Fruit fly (Drosophila melanogaster) whole organism, embryonic: ENCODE data around the gene CG3008.
A peak's percentile ranks its signal among the peaks of the same experiment; 100 is the strongest.

Experiments used
- Atf3 ChIP-seq: fragments of 200-800 bp; sonication (Bioruptor generic); optimal IDR thresholded peaks from 3 replicates; lab custom pipeline; 2016; ENCODE audit warnings: missing biosample characterization, missing genetic modification characterization
- C15 ChIP-seq: fragments of 200-800 bp; sonication (Bioruptor generic); IDR thresholded peaks from 3 replicates; pipeline ENCODE4 v1.3.6; 2022; ENCODE audit warnings: missing biosample characterization, missing genetic modification characterization
- CG10209 ChIP-seq: fragments of 200-800 bp; sonication (Bioruptor generic); optimal IDR thresholded peaks from 3 replicates; lab custom pipeline; 2017; ENCODE audit warnings: missing biosample characterization, mild to moderate bottlenecking, missing genetic modification characterization, missing genetic modification reagents
- CG12071 ChIP-seq: fragments of 200-800 bp; sonication (Bioruptor generic); optimal IDR thresholded peaks from 3 replicates; lab custom pipeline; 2018; ENCODE audit warnings: missing biosample characterization, mild to moderate bottlenecking, missing genetic modification characterization
- CG13287 ChIP-seq: fragments of 200-800 bp; sonication (Bioruptor generic); IDR thresholded peaks from 2 replicates; pipeline ENCODE4 v1.3.6; 2022; ENCODE audit warnings: missing biosample characterization, missing genetic modification characterization; ENCODE audit not compliant: partially characterized antibody
- CG14965 ChIP-seq: fragments of 200-800 bp; sonication (Bioruptor generic); optimal IDR thresholded peaks from 2 replicates; lab custom pipeline; 2016; ENCODE audit warnings: missing biosample characterization, missing genetic modification characterization, borderline replicate concordance
- CG15601 ChIP-seq: fragments of 200-800 bp; sonication (Bioruptor generic); optimal IDR thresholded peaks from 3 replicates; lab custom pipeline; 2019; ENCODE audit warnings: missing biosample characterization, mild to moderate bottlenecking, missing genetic modification characterization, moderate library complexity
- CG16863 ChIP-seq: fragments of 200-800 bp; sonication (Bioruptor generic); optimal IDR thresholded peaks from 3 replicates; lab custom pipeline; 2016; ENCODE audit warnings: missing biosample characterization, missing genetic modification characterization
- CG17186 ChIP-seq: fragments of 200-800 bp; sonication (Bioruptor generic); optimal IDR thresholded peaks from 3 replicates; lab custom pipeline; 2017; ENCODE audit warnings: missing biosample characterization, missing genetic modification reagents, missing genetic modification characterization
- CG17802 ChIP-seq: fragments of 200-800 bp; sonication (Bioruptor generic); optimal IDR thresholded peaks from 2 replicates; lab custom pipeline; 2018; ENCODE audit warnings: missing biosample characterization, mild to moderate bottlenecking, missing genetic modification characterization, moderate library complexity
- CG17829 ChIP-seq: fragments of 200-800 bp; optimal IDR thresholded peaks from 2 replicates; lab custom pipeline; 2019; ENCODE audit warnings: missing biosample characterization, mild to moderate bottlenecking, missing genetic modification characterization, moderate library complexity
- CG2129 ChIP-seq: fragments of 200-800 bp; sonication (Bioruptor generic); IDR thresholded peaks from 2 replicates; pipeline ENCODE4 v1.3.6; 2022; ENCODE audit warnings: missing biosample characterization, missing genetic modification characterization; ENCODE audit not compliant: partially characterized antibody
- CG33557 ChIP-seq: fragments of 200-800 bp; sonication (Bioruptor generic); optimal IDR thresholded peaks from 2 replicates; lab custom pipeline; 2019; ENCODE audit warnings: missing biosample characterization, mild to moderate bottlenecking, missing genetic modification characterization, moderate library complexity
- CG3407 ChIP-seq: fragments of 200-800 bp; sonication (Bioruptor generic); optimal IDR thresholded peaks from 2 replicates; lab custom pipeline; 2018; ENCODE audit warnings: missing biosample characterization, mild to moderate bottlenecking, missing genetic modification characterization
- CG3995 ChIP-seq: fragments of 200-800 bp; sonication (Bioruptor generic); optimal IDR thresholded peaks from 3 replicates; lab custom pipeline; 2016; ENCODE audit warnings: missing biosample characterization, missing genetic modification characterization
- CG42726 ChIP-seq: fragments of 200-800 bp; sonication (Bioruptor generic); IDR thresholded peaks from 2 replicates; pipeline ENCODE4 v1.3.6; 2022; ENCODE audit warnings: missing biosample characterization, missing genetic modification characterization; ENCODE audit not compliant: partially characterized antibody
- CG4360 ChIP-seq: fragments of 200-800 bp; sonication (Bioruptor generic); IDR thresholded peaks from 2 replicates; pipeline ENCODE4 v1.3.6; 2022; ENCODE audit warnings: missing biosample characterization, missing genetic modification characterization
- CG4854 ChIP-seq: fragments of 200-800 bp; sonication (Bioruptor generic); optimal IDR thresholded peaks from 2 replicates; lab custom pipeline; 2016; ENCODE audit warnings: missing biosample characterization, missing genetic modification characterization, inconsistent platforms
- CG6272 ChIP-seq: fragments of 200-800 bp; sonication (Bioruptor generic); IDR thresholded peaks from 2 replicates; pipeline ENCODE4 v1.3.6; 2022; ENCODE audit warnings: missing biosample characterization, missing genetic modification characterization
- CG8359 ChIP-seq: fragments of 200-800 bp; sonication (Bioruptor generic); optimal IDR thresholded peaks from 2 replicates; lab custom pipeline; 2017; ENCODE audit warnings: missing biosample characterization, mild to moderate bottlenecking, missing genetic modification characterization, borderline replicate concordance
- CG8765 ChIP-seq: fragments of 200-800 bp; sonication (Bioruptor generic); IDR thresholded peaks from 2 replicates; pipeline ENCODE4 v1.3.6; 2022; ENCODE audit warnings: missing biosample characterization, missing genetic modification characterization
- CG9609 ChIP-seq: fragments of 200-800 bp; sonication (Bioruptor generic); optimal IDR thresholded peaks from 3 replicates; lab custom pipeline; 2016; ENCODE audit warnings: missing biosample characterization, missing genetic modification characterization
- D ChIP-seq, 2 experiments: fragments of 200-800 bp in 1 of 2; fragments of >200 bp in 1 of 2; sonication (Bioruptor generic) in 1 of 2; optimal IDR thresholded peaks; 2 replicates in 1 of 2; 3 replicates in 1 of 2; lab custom pipeline; 2017; ENCODE audit warnings: mild to moderate bottlenecking in 1 of 2, missing biosample characterization in 1 of 2, missing genetic modification characterization in 1 of 2, missing genetic modification reagents in 1 of 2
- Ets65A ChIP-seq: fragments of 200-800 bp; sonication (Bioruptor generic); peaks from one replicate; lab custom pipeline; 2016; ENCODE audit warnings: missing biosample characterization, missing genetic modification characterization
- HLHmδ ChIP-seq: fragments of 200-800 bp; sonication (Bioruptor generic); optimal IDR thresholded peaks from 2 replicates; lab custom pipeline; 2018; ENCODE audit warnings: missing biosample characterization, mild to moderate bottlenecking, missing genetic modification characterization, moderate library complexity
- Hr78 ChIP-seq, 2 experiments: fragments of 200-800 bp in 1 of 2; fragments of >200 bp in 1 of 2; sonication (Bioruptor generic) in 1 of 2; optimal IDR thresholded peaks; 2 replicates each; lab custom pipeline; 2017 to 2019; ENCODE audit warnings: missing biosample characterization in 2 of 2, missing genetic modification characterization in 2 of 2, mild to moderate bottlenecking in 1 of 2, moderate library complexity in 1 of 2
- Lhr ChIP-seq: fragments of 200-800 bp; sonication (Bioruptor generic); optimal IDR thresholded peaks from 3 replicates; lab custom pipeline; 2017; ENCODE audit warnings: mild to moderate bottlenecking, missing biosample characterization, missing genetic modification reagents, missing genetic modification characterization
- MBD-R2 ChIP-seq: fragments of 200-800 bp; sonication (Bioruptor generic); IDR thresholded peaks from 2 replicates; pipeline ENCODE4 v1.3.6; 2022; ENCODE audit warnings: missing biosample characterization, missing genetic modification characterization
- MESR4 ChIP-seq: fragments of 200-800 bp; sonication (Bioruptor generic); optimal IDR thresholded peaks from 2 replicates; lab custom pipeline; 2018; ENCODE audit warnings: missing biosample characterization, mild to moderate bottlenecking, missing genetic modification characterization, moderate library complexity
- Sox100B ChIP-seq: fragments of 200-800 bp; sonication (Bioruptor generic); optimal IDR thresholded peaks from 3 replicates; lab custom pipeline; 2018; ENCODE audit warnings: missing biosample characterization, mild to moderate bottlenecking, missing genetic modification characterization
- abd-A ChIP-seq: fragments of 200-800 bp; sonication (Bioruptor generic); optimal IDR thresholded peaks from 3 replicates; lab custom pipeline; 2019; ENCODE audit warnings: missing biosample characterization, mild to moderate bottlenecking, missing genetic modification characterization, moderate library complexity
- al ChIP-seq: fragments of 200-800 bp; sonication (Bioruptor generic); IDR thresholded peaks from 2 replicates; pipeline ENCODE4 v1.3.6; 2022; ENCODE audit warnings: missing biosample characterization, missing genetic modification characterization
- bowl ChIP-seq: fragments of 200-800 bp; sonication (Bioruptor generic); IDR thresholded peaks from 2 replicates; pipeline ENCODE4 v1.3.6; 2022; ENCODE audit warnings: missing biosample characterization, missing genetic modification characterization
- chm ChIP-seq: fragments of 200-800 bp; sonication (Bioruptor generic); IDR thresholded peaks from 2 replicates; pipeline ENCODE4 v1.3.6; 2022; ENCODE audit warnings: missing biosample characterization, missing genetic modification characterization
- chn ChIP-seq: fragments of 200-800 bp; sonication (Bioruptor generic); optimal IDR thresholded peaks from 2 replicates; lab custom pipeline; 2016; ENCODE audit warnings: missing biosample characterization, missing genetic modification characterization
- crp ChIP-seq, 2 experiments: fragments of 200-800 bp; sonication (Bioruptor generic); optimal IDR thresholded peaks; 2 replicates in 1 of 2; 3 replicates in 1 of 2; lab custom pipeline; 2017; ENCODE audit warnings: missing biosample characterization in 2 of 2, missing genetic modification characterization in 2 of 2, mild to moderate bottlenecking in 1 of 2, moderate library complexity in 1 of 2
- dan ChIP-seq: fragments of 200-800 bp; sonication (Bioruptor generic); IDR thresholded peaks from 2 replicates; pipeline ENCODE4 v1.3.6; 2022; ENCODE audit warnings: missing biosample characterization, missing genetic modification characterization
- fru ChIP-seq: fragments of >200 bp; optimal IDR thresholded peaks from 2 replicates; lab custom pipeline; 2017
- ind ChIP-seq: fragments of 200-800 bp; sonication (Bioruptor generic); optimal IDR thresholded peaks from 3 replicates; lab custom pipeline; 2016; ENCODE audit warnings: missing biosample characterization, missing genetic modification characterization
- kah ChIP-seq: fragments of 200-800 bp; sonication (Bioruptor generic); optimal IDR thresholded peaks from 2 replicates; lab custom pipeline; 2018; ENCODE audit warnings: missing biosample characterization, mild to moderate bottlenecking, missing genetic modification characterization
- lilli ChIP-seq: fragments of 200-800 bp; sonication (Bioruptor generic); optimal IDR thresholded peaks from 3 replicates; lab custom pipeline; 2016; ENCODE audit warnings: missing biosample characterization, missing genetic modification characterization
- run ChIP-seq: fragments of 200-800 bp; sonication (Bioruptor generic); optimal IDR thresholded peaks from 3 replicates; lab custom pipeline; 2018; ENCODE audit warnings: missing biosample characterization, mild to moderate bottlenecking, missing genetic modification characterization
- schlank ChIP-seq: fragments of 200-800 bp; sonication (Bioruptor generic); optimal IDR thresholded peaks from 2 replicates; lab custom pipeline; 2018; ENCODE audit warnings: missing biosample characterization, mild to moderate bottlenecking, missing genetic modification characterization
- sima ChIP-seq: fragments of 200-800 bp; sonication (Bioruptor generic); optimal IDR thresholded peaks from 2 replicates; lab custom pipeline; 2016; ENCODE audit warnings: missing biosample characterization, missing genetic modification characterization
- ssp ChIP-seq: fragments of 200-800 bp; sonication (Bioruptor generic); IDR thresholded peaks from 2 replicates; pipeline ENCODE4 v1.3.6; 2022; ENCODE audit warnings: missing biosample characterization, missing genetic modification characterization
- tio ChIP-seq: fragments of 200-800 bp; sonication (Bioruptor generic); optimal IDR thresholded peaks from 2 replicates; lab custom pipeline; 2017; ENCODE audit warnings: missing biosample characterization, missing genetic modification characterization, inconsistent platforms
- tup ChIP-seq: fragments of 200-800 bp; sonication (Bioruptor generic); optimal IDR thresholded peaks from 2 replicates; lab custom pipeline; 2016; ENCODE audit warnings: missing biosample characterization, mild to moderate bottlenecking, missing genetic modification characterization, moderate library complexity
- vfl ChIP-seq: fragments of 200-800 bp; sonication (Bioruptor generic); optimal IDR thresholded peaks from 2 replicates; lab custom pipeline; 2016; ENCODE audit warnings: missing biosample characterization, missing genetic modification characterization
- wdn ChIP-seq: fragments of 200-800 bp; sonication (Bioruptor generic); IDR thresholded peaks from 2 replicates; pipeline ENCODE4 v1.3.6; 2022; ENCODE audit warnings: missing biosample characterization, missing genetic modification characterization
- z ChIP-seq: fragments of 200-800 bp; sonication (Bioruptor generic); IDR thresholded peaks from 3 replicates; pipeline ENCODE4 v1.3.6; 2022; ENCODE audit warnings: missing biosample characterization, missing genetic modification characterization

Gene CG3008

dm6 chr2L:4850356-4850755 lies 32.7 kb upstream of the CG3008 start, which contains the start of the genes mRpS2 and Mon1 (continued):
- TF ChIP-seq CG2129 (GFP tag; lab: Robert Waterston, UW): no peak
- peak; percentile 88 for TF ChIP-seq C15 (GFP tag; lab: Robert Waterston, UW)
- peak; percentile 76 for TF ChIP-seq CG17802
- peak; percentile 35 for TF ChIP-seq Atf3 (GFP tag; lab: Kevin White, UChicago)
- peak; percentile 79 for TF ChIP-seq vfl (GFP tag; lab: Kevin White, UChicago)
- peak; percentile 97 for TF ChIP-seq CG17829 (tag; lab: Kevin White, UChicago)
- TF ChIP-seq tio (GFP tag; lab: Kevin White, UChicago): peak; percentile 93
- peak; percentile 51 for TF ChIP-seq CG16863 (GFP tag; lab: Kevin White, UChicago)
- TF ChIP-seq tup: peak; percentile 85
- TF ChIP-seq CG10209 (GFP tag; lab: Kevin White, UChicago): peak; percentile 94
- peak; percentile 90 for TF ChIP-seq Sox100B
- TF ChIP-seq lilli (GFP tag; lab: Kevin White, UChicago): peak; percentile 93
- TF ChIP-seq schlank: peak; percentile 65
- TF ChIP-seq fru (lab: Kevin White, UChicago): no peak
- TF ChIP-seq chn: peak; percentile 90
- TF ChIP-seq sima: peak; percentile 12
- peak; percentile 64 to 91 for TF ChIP-seq crp (GFP tag; optimal IDR thresholded peaks at IDR 0.05; lab: Kevin White, UChicago)
- no peak for TF ChIP-seq D (optimal IDR thresholded peaks at IDR 0.05; lab: Kevin White, UChicago)
- peak; percentile 87 for TF ChIP-seq D (GFP tag; optimal IDR thresholded peaks at IDR 0.05; lab: Kevin White, UChicago)
- TF ChIP-seq MBD-R2: peak; percentile 99
- TF ChIP-seq CG8359 (GFP tag; lab: Kevin White, UChicago): peak; percentile 71
- peak; percentile 92 for TF ChIP-seq wdn (GFP tag; lab: Robert Waterston, UW)
- TF ChIP-seq CG17186 (GFP tag; lab: Kevin White, UChicago): peak; percentile 71
- peak; percentile 90 for TF ChIP-seq ssp
- TF ChIP-seq CG6272 (GFP tag; lab: Robert Waterston, UW): peak; percentile 95
- TF ChIP-seq ind (GFP tag; lab: Kevin White, UChicago): peak; percentile 97
- no peak for TF ChIP-seq CG14965 (GFP tag; lab: Kevin White, UChicago)
- TF ChIP-seq Hr78 (GFP tag; optimal IDR thresholded peaks at IDR 0.05; lab: Kevin White, UChicago): peak in 1 of 2 experiments; percentile 78
- no peak for TF ChIP-seq CG42726 (GFP tag; lab: Robert Waterston, UW)
- peak; percentile 80 for TF ChIP-seq MESR4 (GFP tag; lab: Kevin White, UChicago)
- peak; percentile 70 for TF ChIP-seq kah (GFP tag; lab: Kevin White, UChicago)
- TF ChIP-seq CG4360: peak; percentile 74
- peak; percentile 79 for TF ChIP-seq run (tag; lab: Kevin White, UChicago)
- TF ChIP-seq CG8765 (GFP tag; lab: Robert Waterston, UW): peak; percentile 87
- TF ChIP-seq Ets65A (GFP tag; lab: Kevin White, UChicago): peak; percentile 98
- TF ChIP-seq CG33557: peak; percentile 81
- TF ChIP-seq CG9609 (GFP tag; lab: Kevin White, UChicago): peak; percentile 80
- TF ChIP-seq CG4854: peak; percentile 84
- peak; percentile 56 for TF ChIP-seq CG3995 (GFP tag; lab: Kevin White, UChicago)
- TF ChIP-seq abd-A (tag; lab: Kevin White, UChicago): no peak
- peak; percentile 31; the same call in 1 of the 3 replicates for TF ChIP-seq z (GFP tag; lab: Robert Waterston, UW)
- TF ChIP-seq bowl (GFP tag; lab: Robert Waterston, UW): peak; percentile 92
- TF ChIP-seq CG12071 (GFP tag; lab: Kevin White, UChicago): peak; percentile 81
- no peak for TF ChIP-seq dan (GFP tag; lab: Robert Waterston, UW)
- TF ChIP-seq CG15601 (tag; lab: Kevin White, UChicago): peak; percentile 88
- no peak for TF ChIP-seq HLHmδ (GFP tag; lab: Kevin White, UChicago)
- peak; percentile 50; the same call in 1 of the 2 replicates for TF ChIP-seq CG13287 (GFP tag; lab: Robert Waterston, UW)
- TF ChIP-seq chm (GFP tag; lab: Robert Waterston, UW): peak; percentile 71
- TF ChIP-seq Lhr: peak; percentile 57
- TF ChIP-seq CG3407 (GFP tag; lab: Kevin White, UChicago): peak; percentile 89
- peak; percentile 96 for TF ChIP-seq al
